Fruit fly (Drosophila melanogaster) whole organism, embryonic: ENCODE data around the gene CG42397.
A peak's percentile ranks its signal among the peaks of the same experiment; 100 is the strongest.

ENCODE experiments used
- Ada2b ChIP-seq: fragments of 200-800 bp; sonication (Bioruptor generic); IDR thresholded peaks from 2 replicates; pipeline ENCODE4 v1.3.6; 2022; ENCODE audit warnings: missing biosample characterization, missing genetic modification characterization
- Asciz ChIP-seq: fragments of 200-800 bp; sonication (Bioruptor generic); optimal IDR thresholded peaks from 2 replicates; lab custom pipeline; 2017; ENCODE audit warnings: missing biosample characterization, mild to moderate bottlenecking, missing genetic modification characterization, missing genetic modification reagents
- B-H2 ChIP-seq: fragments of 200-800 bp; sonication (Bioruptor generic); optimal IDR thresholded peaks from 2 replicates; lab custom pipeline; 2018; ENCODE audit warnings: missing biosample characterization, mild to moderate bottlenecking, missing genetic modification characterization
- BEAF-32 ChIP-seq: fragments of 200-800 bp; sonication (Bioruptor generic); optimal IDR thresholded peaks from 3 replicates; lab custom pipeline; 2017; ENCODE audit warnings: missing biosample characterization, missing genetic modification characterization, mild to moderate bottlenecking, moderate library complexity, missing genetic modification reagents
- Bteb2 ChIP-seq: fragments of 200-800 bp; sonication (Bioruptor generic); optimal IDR thresholded peaks from 2 replicates; lab custom pipeline; 2016; ENCODE audit warnings: missing biosample characterization, missing genetic modification characterization
- C15 ChIP-seq: fragments of 200-800 bp; sonication (Bioruptor generic); IDR thresholded peaks from 3 replicates; pipeline ENCODE4 v1.3.6; 2022; ENCODE audit warnings: missing biosample characterization, missing genetic modification characterization
- CG1024 ChIP-seq: fragments of 200-800 bp; sonication (Bioruptor generic); IDR thresholded peaks from 2 replicates; pipeline ENCODE4 v1.3.6; 2022; ENCODE audit warnings: missing biosample characterization, missing genetic modification characterization
- CG10565 ChIP-seq: fragments of 200-800 bp; sonication (Bioruptor generic); optimal IDR thresholded peaks from 3 replicates; lab custom pipeline; 2016; ENCODE audit warnings: missing biosample characterization, mild to moderate bottlenecking, missing genetic modification characterization
- CG12071 ChIP-seq: fragments of 200-800 bp; sonication (Bioruptor generic); optimal IDR thresholded peaks from 3 replicates; lab custom pipeline; 2018; ENCODE audit warnings: missing biosample characterization, mild to moderate bottlenecking, missing genetic modification characterization
- CG12219 ChIP-seq: fragments of 200-800 bp; sonication (Bioruptor generic); optimal IDR thresholded peaks from 3 replicates; lab custom pipeline; 2018; ENCODE audit warnings: missing biosample characterization, mild to moderate bottlenecking, missing genetic modification characterization
- CG12391 ChIP-seq: fragments of 200-800 bp; sonication (Bioruptor generic); optimal IDR thresholded peaks from 3 replicates; lab custom pipeline; 2018; ENCODE audit warnings: missing biosample characterization, mild to moderate bottlenecking, missing genetic modification characterization, moderate library complexity
- CG12942 ChIP-seq: fragments of 200-800 bp; sonication (Bioruptor generic); optimal IDR thresholded peaks from 3 replicates; lab custom pipeline; 2016; ENCODE audit warnings: missing biosample characterization, missing genetic modification characterization
- CG13287 ChIP-seq: fragments of 200-800 bp; sonication (Bioruptor generic); IDR thresholded peaks from 2 replicates; pipeline ENCODE4 v1.3.6; 2022; ENCODE audit warnings: missing biosample characterization, missing genetic modification characterization; ENCODE audit not compliant: partially characterized antibody
- CG14965 ChIP-seq: fragments of 200-800 bp; sonication (Bioruptor generic); optimal IDR thresholded peaks from 2 replicates; lab custom pipeline; 2016; ENCODE audit warnings: missing biosample characterization, missing genetic modification characterization, borderline replicate concordance
- CG1602 ChIP-seq: fragments of 200-800 bp; sonication (Bioruptor generic); optimal IDR thresholded peaks from 3 replicates; lab custom pipeline; 2016; ENCODE audit warnings: missing biosample characterization, missing genetic modification characterization
- CG17328 ChIP-seq: fragments of 200-800 bp; sonication (Bioruptor generic); IDR thresholded peaks from 2 replicates; pipeline ENCODE4 v1.3.6; 2022; ENCODE audit warnings: missing biosample characterization, missing genetic modification characterization
- CG17829 ChIP-seq: fragments of 200-800 bp; optimal IDR thresholded peaks from 2 replicates; lab custom pipeline; 2019; ENCODE audit warnings: missing biosample characterization, mild to moderate bottlenecking, missing genetic modification characterization, moderate library complexity
- CG43689 ChIP-seq: fragments of 200-800 bp; sonication (Bioruptor generic); IDR thresholded peaks from 2 replicates; pipeline ENCODE4 v1.3.6; 2022; ENCODE audit warnings: missing biosample characterization, missing genetic modification characterization
- CG4617 ChIP-seq: fragments of 200-800 bp; sonication (Bioruptor generic); optimal IDR thresholded peaks from 3 replicates; lab custom pipeline; 2016; ENCODE audit warnings: missing biosample characterization, missing genetic modification characterization, borderline replicate concordance
- CG7372 ChIP-seq: fragments of 200-800 bp; sonication (Bioruptor generic); IDR thresholded peaks from 2 replicates; pipeline ENCODE4 v1.3.6; 2022; ENCODE audit warnings: missing biosample characterization, missing genetic modification characterization
- CG9609 ChIP-seq: fragments of 200-800 bp; sonication (Bioruptor generic); optimal IDR thresholded peaks from 3 replicates; lab custom pipeline; 2016; ENCODE audit warnings: missing biosample characterization, missing genetic modification characterization
- Elba2 ChIP-seq: fragments of 200-800 bp; sonication (Bioruptor generic); optimal IDR thresholded peaks from 3 replicates; lab custom pipeline; 2016; ENCODE audit warnings: missing biosample characterization, missing genetic modification characterization
- Hmx ChIP-seq: fragments of 200-800 bp; sonication (Bioruptor generic); optimal IDR thresholded peaks from 2 replicates; lab custom pipeline; 2016; ENCODE audit warnings: missing biosample characterization, missing genetic modification characterization
- Hr39 ChIP-seq: fragments of >200 bp; optimal IDR thresholded peaks from 2 replicates; lab custom pipeline; 2017
- MESR4 ChIP-seq: fragments of 200-800 bp; sonication (Bioruptor generic); optimal IDR thresholded peaks from 2 replicates; lab custom pipeline; 2018; ENCODE audit warnings: missing biosample characterization, mild to moderate bottlenecking, missing genetic modification characterization, moderate library complexity
- Opbp ChIP-seq: fragments of 200-800 bp; sonication (Bioruptor generic); IDR thresholded peaks from 3 replicates; pipeline ENCODE4 v1.3.6; 2022; ENCODE audit warnings: missing biosample characterization, missing genetic modification characterization; ENCODE audit not compliant: partially characterized antibody
- Ssrp ChIP-seq: fragments of 200-800 bp; sonication (Bioruptor generic); optimal IDR thresholded peaks from 2 replicates; lab custom pipeline; 2018; ENCODE audit warnings: missing biosample characterization, mild to moderate bottlenecking, missing genetic modification characterization, moderate library complexity
- Xbp1 ChIP-seq: fragments of 200-800 bp; sonication (Bioruptor generic); optimal IDR thresholded peaks from 3 replicates; lab custom pipeline; 2016; ENCODE audit warnings: missing biosample characterization, mild to moderate bottlenecking, missing genetic modification characterization
- bsh ChIP-seq, 2 experiments: fragments of 200-800 bp; sonication (Bioruptor generic); optimal IDR thresholded peaks; 2 replicates each; lab custom pipeline; 2017 to 2018; ENCODE audit warnings: mild to moderate bottlenecking in 2 of 2, missing biosample characterization in 2 of 2, missing genetic modification characterization in 2 of 2, moderate library complexity in 1 of 2
- cas ChIP-seq: fragments of 200-800 bp; sonication (Bioruptor generic); IDR thresholded peaks from 2 replicates; pipeline ENCODE4 v1.3.6; 2022; ENCODE audit warnings: missing biosample characterization, missing genetic modification characterization
- caup ChIP-seq: fragments of 200-800 bp; sonication (Bioruptor generic); optimal IDR thresholded peaks from 3 replicates; lab custom pipeline; 2017; ENCODE audit warnings: missing biosample characterization, mild to moderate bottlenecking, missing genetic modification characterization, moderate library complexity; ENCODE audit not compliant: severe bottlenecking
- croc ChIP-seq: fragments of 200-800 bp; sonication (Bioruptor generic); conservative IDR thresholded peaks from 3 replicates; pipeline ENCODE4 v1.3.6; 2022; ENCODE audit warnings: missing biosample characterization, missing genetic modification characterization
- dmrt11E ChIP-seq: fragments of 200-800 bp; sonication (Bioruptor generic); optimal IDR thresholded peaks from 3 replicates; lab custom pipeline; 2018; ENCODE audit warnings: missing biosample characterization, mild to moderate bottlenecking, missing genetic modification characterization, moderate library complexity
- ewg ChIP-seq: fragments of 200-800 bp; sonication (Bioruptor generic); optimal IDR thresholded peaks from 3 replicates; lab custom pipeline; 2017; ENCODE audit warnings: mild to moderate bottlenecking, missing biosample characterization, missing genetic modification reagents, missing genetic modification characterization
- gfzf ChIP-seq: fragments of 200-800 bp; sonication (Bioruptor generic); optimal IDR thresholded peaks from 2 replicates; lab custom pipeline; 2016; ENCODE audit warnings: missing biosample characterization, mild to moderate bottlenecking, missing genetic modification characterization, moderate library complexity
- grau ChIP-seq: fragments of 200-800 bp; optimal IDR thresholded peaks from 3 replicates; lab custom pipeline; 2019; ENCODE audit warnings: missing biosample characterization, mild to moderate bottlenecking, missing genetic modification characterization, moderate library complexity
- hth ChIP-seq: fragments of >200 bp; optimal IDR thresholded peaks from 2 replicates; lab custom pipeline; 2017; ENCODE audit warnings: inconsistent platforms
- klu ChIP-seq: fragments of 200-800 bp; sonication (Bioruptor generic); IDR thresholded peaks from 2 replicates; pipeline ENCODE4 v1.3.6; 2022; ENCODE audit warnings: missing biosample characterization, missing genetic modification characterization
- lab ChIP-seq: fragments of 200-800 bp; sonication (Bioruptor generic); optimal IDR thresholded peaks from 3 replicates; lab custom pipeline; 2017; ENCODE audit warnings: missing biosample characterization, missing genetic modification characterization, mild to moderate bottlenecking, moderate library complexity, missing genetic modification reagents
- onecut ChIP-seq: fragments of 200-800 bp; sonication (Bioruptor generic); IDR thresholded peaks from 2 replicates; pipeline ENCODE4 v1.3.6; 2022; ENCODE audit warnings: missing biosample characterization, missing genetic modification characterization
- pzg ChIP-seq: fragments of 200-800 bp; sonication (Bioruptor generic); optimal IDR thresholded peaks from 3 replicates; lab custom pipeline; 2018; ENCODE audit warnings: missing biosample characterization, mild to moderate bottlenecking, missing genetic modification characterization, moderate library complexity
- repo ChIP-seq: fragments of 200-800 bp; sonication (Bioruptor generic); optimal IDR thresholded peaks from 2 replicates; lab custom pipeline; 2016; ENCODE audit warnings: missing biosample characterization, missing genetic modification characterization
- slp2 ChIP-seq: fragments of 200-800 bp; sonication (Bioruptor generic); optimal IDR thresholded peaks from 2 replicates; lab custom pipeline; 2016; ENCODE audit warnings: missing biosample characterization, missing genetic modification characterization
- sqz ChIP-seq: fragments of 200-800 bp; sonication (Bioruptor generic); optimal IDR thresholded peaks from 3 replicates; lab custom pipeline; 2018; ENCODE audit warnings: missing biosample characterization, mild to moderate bottlenecking, missing genetic modification characterization
- ssp ChIP-seq: fragments of 200-800 bp; sonication (Bioruptor generic); IDR thresholded peaks from 2 replicates; pipeline ENCODE4 v1.3.6; 2022; ENCODE audit warnings: missing biosample characterization, missing genetic modification characterization
- stwl ChIP-seq: fragments of 200-800 bp; sonication (Bioruptor generic); optimal IDR thresholded peaks from 3 replicates; lab custom pipeline; 2018; ENCODE audit warnings: missing biosample characterization, mild to moderate bottlenecking, missing genetic modification characterization, moderate library complexity
- toy ChIP-seq: fragments of 200-800 bp; sonication (Bioruptor generic); IDR thresholded peaks from 2 replicates; pipeline ENCODE4 v1.3.6; 2022; ENCODE audit warnings: missing biosample characterization, missing genetic modification characterization
- vvl ChIP-seq: fragments of 200-800 bp; sonication (Bioruptor generic); IDR thresholded peaks from 2 replicates; pipeline ENCODE4 v1.3.6; 2022; ENCODE audit warnings: missing biosample characterization, missing genetic modification characterization
- zf30C ChIP-seq: fragments of 200-800 bp; sonication (Bioruptor generic); optimal IDR thresholded peaks from 3 replicates; lab custom pipeline; 2018; ENCODE audit warnings: missing biosample characterization, mild to moderate bottlenecking, missing genetic modification characterization

CG42397 gene

DNA sequence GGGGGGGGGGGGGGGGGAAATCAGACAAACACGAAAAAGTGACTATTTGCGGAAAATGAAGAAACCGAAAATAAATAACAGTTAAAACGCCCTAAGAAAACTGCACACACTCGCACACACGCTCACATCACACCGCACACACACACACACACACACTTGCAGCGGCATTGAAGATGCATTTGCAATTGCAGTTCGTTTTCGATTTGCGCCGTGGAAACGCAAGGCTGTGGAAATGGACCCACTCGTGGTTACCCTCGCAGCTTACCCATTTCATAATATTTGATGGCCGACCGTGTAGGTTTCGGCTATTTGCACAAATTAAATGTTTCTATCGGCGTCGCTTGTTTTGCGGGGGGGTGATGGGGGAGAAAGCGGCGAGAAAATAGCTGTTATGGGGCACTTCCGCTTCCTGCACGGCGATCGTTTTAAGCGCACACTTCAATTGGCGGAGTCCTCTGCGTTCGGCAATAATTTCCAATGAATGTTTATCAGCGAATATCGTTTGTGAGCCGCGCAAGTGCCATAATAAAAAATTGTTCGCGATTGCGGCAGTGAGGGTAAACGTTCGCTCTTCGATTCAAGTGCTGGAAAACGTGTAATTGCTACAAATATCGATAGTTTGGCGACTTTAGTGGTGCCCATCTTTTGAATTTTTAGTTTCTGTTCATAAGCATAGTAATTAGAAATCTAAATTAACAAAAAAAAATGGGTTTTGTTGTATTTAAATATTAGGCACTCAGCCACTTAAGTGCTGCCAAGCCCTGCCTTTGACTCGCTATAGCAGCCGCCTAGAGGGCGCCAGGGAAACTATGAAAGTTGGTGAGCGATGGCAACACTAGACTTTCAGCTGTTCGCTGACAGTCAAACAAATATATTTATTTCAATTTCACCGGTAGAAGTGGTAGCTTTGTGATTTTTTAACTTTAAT, 29.0 kb upstream of the CG42397 start, which contains the start of the genes Pop2 and CG6928 (continued):
- TF ChIP-seq Bteb2 (peak; percentile 83), sqz (GFP tag; lab: Kevin White, UChicago) (no peak), CG12942 (peak; percentile 79), Ada2b (GFP tag; lab: Robert Waterston, UW) (no peak), vvl (GFP tag; lab: Robert Waterston, UW) (peak; percentile 86), slp2 (GFP tag; lab: Kevin White, UChicago) (peak; percentile 80), toy (GFP tag; lab: Robert Waterston, UW) (no peak), Opbp (GFP tag; lab: Robert Waterston, UW) (peak; percentile 79), CG12391 (tag; lab: Kevin White, UChicago) (peak; percentile 79), Xbp1 (GFP tag; lab: Kevin White, UChicago) (peak; percentile 84), hth (no peak), Hr39 (lab: Kevin White, UChicago) (no peak), CG10565 (GFP tag; lab: Kevin White, UChicago) (peak; percentile 43), CG12071 (GFP tag; lab: Kevin White, UChicago) (no peak), C15 (GFP tag; lab: Robert Waterston, UW) (0 out of 3 replicates have a peak, but pooled peaks have one; percentile 44), Asciz (GFP tag; lab: Kevin White, UChicago) (no peak), CG17829 (tag; lab: Kevin White, UChicago) (peak; percentile 58), CG1602 (GFP tag; lab: Kevin White, UChicago) (peak; percentile 81), CG43689 (GFP tag; lab: Robert Waterston, UW) (no peak), grau (peak; percentile 64), ssp (peak; percentile 60), ewg (GFP tag; lab: Kevin White, UChicago) (peak; percentile 87), bsh (GFP tag; optimal IDR thresholded peaks at IDR 0.05; lab: Kevin White, UChicago) (peak in 1 of 2 experiments; percentile 39), Ssrp (peak; percentile 48)

DNA sequence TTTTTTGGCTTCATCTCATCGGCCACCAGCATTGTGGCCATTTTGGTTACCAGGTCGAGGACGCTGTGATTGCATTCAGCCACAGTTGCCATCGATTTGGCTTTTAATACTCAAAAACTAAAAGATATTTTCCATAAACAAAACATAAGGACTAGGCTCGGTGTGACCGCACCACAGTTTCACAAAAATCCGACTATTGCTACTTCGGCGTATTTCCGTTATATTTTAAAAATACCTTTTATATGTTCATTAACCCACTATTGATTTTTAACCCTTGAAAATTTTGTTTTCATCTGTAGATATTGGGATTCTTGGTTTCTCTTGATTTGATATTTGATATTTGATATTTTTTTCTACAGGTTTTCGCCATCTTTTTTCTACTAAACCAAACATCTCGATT, 24.4 kb upstream of the CG42397 start, which contains the start of gene Grip163:
Gene Grip163 (minus strand): TSS at position 180 of the 400 bp plus-strand sequence.
- no peak for TF ChIP-seq CG1024 (GFP tag; lab: Robert Waterston, UW)
- no peak for TF ChIP-seq cas (GFP tag; lab: Robert Waterston, UW)
- no peak for TF ChIP-seq CG7372
- no peak for TF ChIP-seq lab (GFP tag; lab: Kevin White, UChicago)
- no peak for TF ChIP-seq croc (GFP tag; lab: Robert Waterston, UW)
- no peak for TF ChIP-seq zf30C (GFP tag; lab: Kevin White, UChicago)
- peak; percentile 10; the same call in 1 of the 2 replicates for TF ChIP-seq CG13287 (GFP tag; lab: Robert Waterston, UW)
- no peak for TF ChIP-seq repo (GFP tag; lab: Kevin White, UChicago)
- TF ChIP-seq Elba2 (GFP tag; lab: Kevin White, UChicago) = peak; percentile 20
- no peak for TF ChIP-seq caup (GFP tag; lab: Kevin White, UChicago)
- peak; percentile 78 for TF ChIP-seq onecut (GFP tag; lab: Robert Waterston, UW)
- no peak for TF ChIP-seq Hmx (GFP tag; lab: Kevin White, UChicago)
- no peak for TF ChIP-seq B-H2 (GFP tag; lab: Kevin White, UChicago)
- TF ChIP-seq stwl (tag; lab: Kevin White, UChicago) = peak; percentile 52
- no peak for TF ChIP-seq CG12219
- peak; percentile 17 for TF ChIP-seq pzg (GFP tag; lab: Kevin White, UChicago)
- TF ChIP-seq klu (GFP tag; lab: Robert Waterston, UW) = no peak
- peak; percentile 4 for TF ChIP-seq CG4617 (GFP tag; lab: Kevin White, UChicago)
- no peak for TF ChIP-seq CG14965 (GFP tag; lab: Kevin White, UChicago)
- TF ChIP-seq toy (GFP tag; lab: Robert Waterston, UW) = no peak
- no peak for TF ChIP-seq CG17328 (GFP tag; lab: Robert Waterston, UW)
- peak; percentile 46 for TF ChIP-seq MESR4
- TF ChIP-seq dmrt11E = no peak
- peak; percentile 70 for TF ChIP-seq gfzf (GFP tag; lab: Kevin White, UChicago)
- TF ChIP-seq CG9609 = no peak
- TF ChIP-seq BEAF-32 (GFP tag; lab: Kevin White, UChicago) = peak; percentile 6
